Worm (Caenorhabditis elegans): Measurements from ENCODE around the gene Y116F11B.9.

DNA sequence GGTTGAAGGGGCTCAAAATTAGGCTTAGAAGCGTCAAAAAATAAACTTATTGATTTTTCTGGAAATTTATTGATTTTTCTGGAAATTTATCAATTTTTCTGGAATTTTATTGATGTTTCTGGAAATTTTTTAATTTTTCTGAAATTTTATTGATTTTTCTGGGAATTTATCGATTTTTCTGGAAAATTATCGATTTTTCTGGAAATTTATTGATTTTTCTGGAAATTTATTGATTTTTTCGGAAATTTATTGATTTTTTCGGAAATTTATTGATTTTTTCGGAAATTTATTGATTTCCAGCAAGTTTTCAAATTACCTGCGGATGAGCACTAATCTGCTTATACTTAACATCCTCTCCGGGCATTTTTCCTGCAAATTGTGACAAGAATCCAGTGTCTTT is 34.0 kb upstream of the Y116F11B.9 start:
- no peak for TF ChIP-seq dmd-4 (tag; optimal IDR thresholded peaks at IDR 0.05; ENCODE audit: borderline replicate concordance)
- no peak for TF ChIP-seq ceh-19 (GFP tag; optimal IDR thresholded peaks at IDR 0.05)
- no peak for TF ChIP-seq elt-4 (tag; optimal IDR thresholded peaks at IDR 0.05)
- no peak for TF ChIP-seq ceh-34 (tag; optimal IDR thresholded peaks at IDR 0.05)
- no peak for TF ChIP-seq ceh-2 (tag; optimal IDR thresholded peaks at IDR 0.05)
- no peak for TF ChIP-seq F13H6.1 (tag; optimal IDR thresholded peaks at IDR 0.05)
- TF ChIP-seq pha-4 (tag; optimal IDR thresholded peaks at IDR 0.05): no peak
- no peak for TF ChIP-seq ztf-16 (tag; optimal IDR thresholded peaks at IDR 0.05)
- no peak for TF ChIP-seq hlh-8 (tag; optimal IDR thresholded peaks at IDR 0.05)
- no peak for TF ChIP-seq elt-2 (tag; optimal IDR thresholded peaks at IDR 0.05)
- no peak for TF ChIP-seq dve-1 (tag; optimal IDR thresholded peaks at IDR 0.05)
